Worm (Caenorhabditis elegans) whole organism, L1 larva: ENCODE measurements around the gene F18G5.6.

ENCODE experiments used
- fos-1 ChIP-seq: fragments of 150-350 bp; optimal IDR thresholded peaks from 2 replicates; lab custom pipeline; 2014; ENCODE audit warnings: missing biosample characterization, missing genetic modification characterization
- lin-15B ChIP-seq: fragments of 150-350 bp; sonication (generic microtip); optimal IDR thresholded peaks from 3 replicates; lab custom pipeline; 2014; ENCODE audit warnings: missing biosample characterization, missing genetic modification characterization
- nhr-237 ChIP-seq: fragments of 150-350 bp; optimal IDR thresholded peaks from 2 replicates; lab custom pipeline; 2014; ENCODE audit warnings: missing biosample characterization, missing genetic modification characterization
- nhr-76 ChIP-seq: sonication (generic microtip); optimal IDR thresholded peaks from 2 replicates; lab custom pipeline; 2017; ENCODE audit warnings: missing biosample characterization, missing genetic modification characterization
- nhr-85 ChIP-seq: sonication (generic microtip); peaks from one replicate; lab custom pipeline; 2016; ENCODE audit warnings: missing genetic modification characterization, inconsistent platforms, missing compliant biosample characterization

DNA sequence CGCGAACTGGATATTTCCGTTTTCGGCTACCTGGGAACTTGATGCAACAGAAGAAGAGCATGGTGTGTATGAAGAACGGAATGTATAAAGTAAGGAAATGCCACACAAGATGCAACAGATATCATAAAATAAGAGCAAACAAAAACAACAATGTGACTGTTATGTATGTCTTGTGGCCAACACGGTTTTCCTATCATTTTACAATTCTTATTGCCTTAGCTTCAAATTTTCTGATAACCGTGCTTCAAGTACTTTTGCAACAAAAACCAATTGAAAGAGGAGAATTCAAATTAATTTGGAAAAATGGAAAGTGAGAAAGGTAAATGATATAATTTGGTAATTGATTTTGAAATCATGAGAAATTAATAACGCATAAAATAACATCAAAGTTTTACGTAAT lies 32.6 kb downstream of the F18G5.6 start:
- TF ChIP-seq nhr-85 (tag; lab: Kevin White, UChicago) (no peak), lin-15B (no peak), fos-1 (tag; lab: Kevin White, UChicago) (no peak), nhr-237 (no peak), nhr-76 (tag; lab: Kevin White, UChicago) (no peak)
